Fruit fly (Drosophila melanogaster): Measurements from ENCODE around the gene Edem2.

Edem2 gene

dm6 chr2L:13205256-13205655, 13.3 kb downstream of the Edem2 start (continued):
- TF ChIP-seq CG8290 (GFP tag; optimal IDR thresholded peaks at IDR 0.05) (peak; percentile 17), CG8290 (tag; optimal IDR thresholded peaks at IDR 0.05) (peak in 1 of 2 experiments; percentile 56), Dref (GFP tag; IDR thresholded peaks at IDR 0.05) (no peak), CG31224 (GFP tag; IDR thresholded peaks at IDR 0.05) (no peak), Sin3A (optimal IDR thresholded peaks at IDR 0.05) (no peak), wek (GFP tag; optimal IDR thresholded peaks at IDR 0.05) (peak; percentile 26), CG3281 (GFP tag; optimal IDR thresholded peaks at IDR 0.05) (no peak), crol (GFP tag; IDR thresholded peaks at IDR 0.05) (peak; percentile 81), D (optimal IDR thresholded peaks at IDR 0.05) (no peak), D (GFP tag; optimal IDR thresholded peaks at IDR 0.05) (peak; percentile 37), repo (GFP tag; optimal IDR thresholded peaks at IDR 0.05) (no peak), CG7928 (GFP tag; optimal IDR thresholded peaks at IDR 0.05) (no peak), eyg (GFP tag; optimal IDR thresholded peaks at IDR 0.05) (no peak), CG1233 (GFP tag; optimal IDR thresholded peaks at IDR 0.05) (peak; percentile 29), onecut (GFP tag; IDR thresholded peaks at IDR 0.05) (peak; percentile 54), Poxn (GFP tag; IDR thresholded peaks at IDR 0.05) (no peak), CG18619 (GFP tag; optimal IDR thresholded peaks at IDR 0.05) (peak; percentile 29), stc (GFP tag; IDR thresholded peaks at IDR 0.05) (no peak), CG18599 (GFP tag; optimal IDR thresholded peaks at IDR 0.05) (peak; percentile 65), CG3726 (GFP tag; IDR thresholded peaks at IDR 0.05) (no peak), Usf (GFP tag; optimal IDR thresholded peaks at IDR 0.05) (peak; percentile 18), Hr39 (optimal IDR thresholded peaks at IDR 0.05) (no peak), Oaz (GFP tag; IDR thresholded peaks at IDR 0.05) (no peak), HmgZ (tag; optimal IDR thresholded peaks at IDR 0.05) (peak; percentile 7), CG15073 (GFP tag; optimal IDR thresholded peaks at IDR 0.05) (no peak), exex (tag; optimal IDR thresholded peaks at IDR 0.05) (no peak), CG11247 (GFP tag; IDR thresholded peaks at IDR 0.05) (no peak), CG3995 (GFP tag; optimal IDR thresholded peaks at IDR 0.05) (no peak), Optix (GFP tag; IDR thresholded peaks at IDR 0.05) (0 out of 3 replicates have a peak, but pooled peaks have one; percentile 15), Lpt (GFP tag; optimal IDR thresholded peaks at IDR 0.05) (no peak), zf30C (GFP tag; optimal IDR thresholded peaks at IDR 0.05) (no peak), CG2875 (GFP tag; optimal IDR thresholded peaks at IDR 0.05) (peak; percentile 10), CG8765 (GFP tag; IDR thresholded peaks at IDR 0.05) (no peak), hth (optimal IDR thresholded peaks at IDR 0.05) (no peak), chinmo (GFP tag; IDR thresholded peaks at IDR 0.05; ENCODE audit: partially characterized antibody) (peak; percentile 82; the same call in 1 of the 4 replicates), seq (GFP tag; IDR thresholded peaks at IDR 0.05) (no peak), Dad (GFP tag; optimal IDR thresholded peaks at IDR 0.05) (peak; percentile 3), Bteb2 (GFP tag; optimal IDR thresholded peaks at IDR 0.05) (no peak), CG17829 (tag; optimal IDR thresholded peaks at IDR 0.05) (peak; percentile 4), CG8359 (GFP tag; optimal IDR thresholded peaks at IDR 0.05; ENCODE audit: borderline replicate concordance) (no peak), Bgb (GFP tag; IDR thresholded peaks at IDR 0.05; ENCODE audit: partially characterized antibody) (no peak), CG17912 (GFP tag; optimal IDR thresholded peaks at IDR 0.05) (peak; percentile 41), Hand (GFP tag; optimal IDR thresholded peaks at IDR 0.05) (peak; percentile 71), klu (GFP tag; IDR thresholded peaks at IDR 0.05) (no peak), bcd (GFP tag; optimal IDR thresholded peaks at IDR 0.05) (peak; percentile 38), Dp (GFP tag; optimal IDR thresholded peaks at IDR 0.05) (no peak), Blimp-1 (GFP tag; optimal IDR thresholded peaks at IDR 0.05) (no peak), YL-1 (GFP tag; optimal IDR thresholded peaks at IDR 0.05) (peak; percentile 2), tin (GFP tag; optimal IDR thresholded peaks at IDR 0.05) (no peak), CG18262 (tag; optimal IDR thresholded peaks at IDR 0.05) (no peak), CG10147 (GFP tag; optimal IDR thresholded peaks at IDR 0.05) (peak; percentile 3), caup (GFP tag; optimal IDR thresholded peaks at IDR 0.05; ENCODE audit: severe bottlenecking) (peak; percentile 39), CG3847 (GFP tag; IDR thresholded peaks at IDR 0.05) (no peak)
